Worm (Caenorhabditis elegans) whole organism, young adult: Measurements from ENCODE around the gene rsp-6.

Experiments used
- B0019.2 ChIP-seq: fragments of 200-800 bp; sonication (Bioruptor generic); conservative IDR thresholded peaks from 2 replicates; pipeline ENCODE4 v1.3.6; 2022; ENCODE audit warnings: missing genetic modification reagents, missing genetic modification characterization, missing compliant biosample characterization
- B0035.1 ChIP-seq: sonication (generic microtip); optimal IDR thresholded peaks from 2 replicates; lab custom pipeline; 2016; ENCODE audit warnings: missing genetic modification characterization, mild to moderate bottlenecking, missing compliant biosample characterization, missing genotype, missing genetic modification reagents
- C17E4.6 ChIP-seq: fragments of 200-800 bp; sonication (Bioruptor generic); IDR thresholded peaks from 2 replicates; pipeline ENCODE4 v1.3.6; 2022; ENCODE audit warnings: missing genetic modification reagents, missing genetic modification characterization, missing compliant biosample characterization
- F22D6.2 ChIP-seq: sonication (generic microtip); optimal IDR thresholded peaks from 2 replicates; lab custom pipeline; 2016; ENCODE audit warnings: mild to moderate bottlenecking, missing genetic modification characterization, missing compliant biosample characterization
- F23B12.7 ChIP-seq: sonication (generic microtip); optimal IDR thresholded peaks from 2 replicates; lab custom pipeline; 2017; ENCODE audit warnings: missing genetic modification characterization, mild to moderate bottlenecking, missing compliant biosample characterization, antibody characterized with exemption, moderate library complexity; ENCODE audit not compliant: insufficient read depth
- F39B2.1 ChIP-seq: fragments of 200-800 bp; sonication (Bioruptor generic); IDR thresholded peaks from 2 replicates; pipeline ENCODE4 v1.3.6; 2022; ENCODE audit warnings: missing genetic modification reagents, missing genetic modification characterization, missing compliant biosample characterization
- F57C9.4 ChIP-seq: sonication (generic microtip); optimal IDR thresholded peaks from 2 replicates; lab custom pipeline; 2017; ENCODE audit warnings: mild to moderate bottlenecking, missing genetic modification characterization, missing compliant biosample characterization
- Y95B8A.8 ChIP-seq: fragments of 200-800 bp; sonication (Bioruptor generic); IDR thresholded peaks from 2 replicates; pipeline ENCODE4 v1.3.6; 2022; ENCODE audit warnings: missing genetic modification reagents, missing genetic modification characterization, missing compliant biosample characterization
- akir-1 ChIP-seq: fragments of 200-800 bp; sonication (Bioruptor generic); optimal IDR thresholded peaks from 2 replicates; lab custom pipeline; 2018; ENCODE audit warnings: mild to moderate bottlenecking, missing genetic modification characterization, moderate library complexity, missing compliant biosample characterization
- atf-7 ChIP-seq: sonication (generic microtip); optimal IDR thresholded peaks from 2 replicates; lab custom pipeline; 2017; ENCODE audit warnings: mild to moderate bottlenecking, missing genetic modification characterization, missing compliant biosample characterization
- attf-5 ChIP-seq: fragments of 200-800 bp; sonication (Bioruptor generic); optimal IDR thresholded peaks from 2 replicates; lab custom pipeline; 2018; ENCODE audit warnings: mild to moderate bottlenecking, missing genetic modification characterization, missing compliant biosample characterization
- bed-2 ChIP-seq: fragments of 200-800 bp; sonication (Bioruptor generic); IDR thresholded peaks from 2 replicates; pipeline ENCODE4 v1.3.6; 2022; ENCODE audit warnings: missing genetic modification reagents, missing genetic modification characterization, missing compliant biosample characterization
- ceh-40 ChIP-seq: fragments of 200-800 bp; sonication (Bioruptor generic); IDR thresholded peaks from 2 replicates; pipeline ENCODE4 v1.3.6; 2022; ENCODE audit warnings: missing genetic modification characterization, missing compliant biosample characterization
- ceh-58 ChIP-seq: fragments of 200-800 bp; sonication (Bioruptor generic); IDR thresholded peaks from 2 replicates; pipeline ENCODE4 v1.3.6; 2022; ENCODE audit warnings: missing genetic modification characterization, missing compliant biosample characterization
- die-1 ChIP-seq: sonication (generic microtip); optimal IDR thresholded peaks from 2 replicates; lab custom pipeline; 2016; ENCODE audit warnings: missing genotype, mild to moderate bottlenecking, missing genetic modification characterization, missing compliant biosample characterization
- dpff-1 ChIP-seq: sonication (generic microtip); optimal IDR thresholded peaks from 2 replicates; lab custom pipeline; 2017; ENCODE audit warnings: mild to moderate bottlenecking, missing genetic modification characterization, missing compliant biosample characterization
- egl-44 ChIP-seq: fragments of 200-800 bp; sonication (Bioruptor generic); IDR thresholded peaks from 2 replicates; pipeline ENCODE4 v1.3.6; 2022; ENCODE audit warnings: missing genetic modification reagents, missing genetic modification characterization, missing compliant biosample characterization
- egrh-3 ChIP-seq: fragments of 200-800 bp; sonication (Bioruptor generic); IDR thresholded peaks from 2 replicates; pipeline ENCODE4 v1.3.6; 2022; ENCODE audit warnings: missing genetic modification reagents, missing genetic modification characterization, missing compliant biosample characterization
- ets-4 ChIP-seq: fragments of 200-800 bp; sonication (Bioruptor generic); optimal IDR thresholded peaks from 2 replicates; lab custom pipeline; 2018; ENCODE audit warnings: mild to moderate bottlenecking, missing genetic modification characterization, missing compliant biosample characterization
- hmg-1.2 ChIP-seq: fragments of 200-800 bp; sonication (Bioruptor generic); IDR thresholded peaks from 2 replicates; pipeline ENCODE4 v1.3.6; 2022; ENCODE audit warnings: missing genetic modification reagents, missing genetic modification characterization, missing compliant biosample characterization
- hmg-20 ChIP-seq: fragments of 200-800 bp; sonication (Bioruptor generic); IDR thresholded peaks from 2 replicates; pipeline ENCODE4 v1.3.6; 2022; ENCODE audit warnings: missing genetic modification reagents, missing genetic modification characterization, missing compliant biosample characterization
- lag-1 ChIP-seq: fragments of 200-800 bp; sonication (Bioruptor generic); IDR thresholded peaks from 2 replicates; pipeline ENCODE4 v1.3.6; 2022; ENCODE audit warnings: missing genetic modification reagents, missing genetic modification characterization, missing compliant biosample characterization
- let-607 ChIP-seq, 2 experiments: fragments of 200-800 bp in 1 of 2; sonication (Bioruptor generic) in 1 of 2; sonication (generic microtip) in 1 of 2; optimal IDR thresholded peaks; 2 replicates each; lab custom pipeline; 2016 to 2018; ENCODE audit warnings: mild to moderate bottlenecking in 2 of 2, missing compliant biosample characterization in 2 of 2, missing genetic modification characterization in 2 of 2, moderate library complexity in 2 of 2, missing genotype in 1 of 2
- lin-26 ChIP-seq: fragments of 200-800 bp; sonication (Bioruptor generic); IDR thresholded peaks from 2 replicates; pipeline ENCODE4 v1.3.6; 2022; ENCODE audit warnings: missing genetic modification reagents, missing genetic modification characterization, missing compliant biosample characterization
- lin-35 ChIP-seq, 3 experiments: fragments of 150-350 bp in 2 of 3; sonication (generic microtip) in 1 of 3; optimal IDR thresholded peaks; 2 replicates each; lab custom pipeline; 2014 to 2018; ENCODE audit warnings: missing biosample characterization in 3 of 3, missing genetic modification characterization in 3 of 3, missing genetic modification reagents in 3 of 3
- lin-40 ChIP-seq: sonication (generic microtip); optimal IDR thresholded peaks from 2 replicates; lab custom pipeline; 2016; ENCODE audit warnings: missing genetic modification characterization, mild to moderate bottlenecking, missing compliant biosample characterization, missing genotype, missing genetic modification reagents
- lir-1 ChIP-seq: fragments of 200-800 bp; sonication (Bioruptor generic); conservative IDR thresholded peaks from 2 replicates; pipeline ENCODE4 v1.3.6; 2022; ENCODE audit warnings: missing genetic modification reagents, missing genetic modification characterization, missing compliant biosample characterization
- lsl-1 ChIP-seq: fragments of 200-800 bp; sonication (Bioruptor generic); optimal IDR thresholded peaks from 2 replicates; lab custom pipeline; 2018; ENCODE audit warnings: mild to moderate bottlenecking, missing genetic modification characterization, moderate library complexity, missing compliant biosample characterization
- madf-8 ChIP-seq: fragments of 200-800 bp; sonication (Bioruptor generic); conservative IDR thresholded peaks from 2 replicates; pipeline ENCODE4 v1.3.6; 2022; ENCODE audit warnings: missing genetic modification reagents, missing genetic modification characterization, missing compliant biosample characterization
- mes-4 ChIP-seq: sonication (generic microtip); optimal IDR thresholded peaks from 2 replicates; lab custom pipeline; 2016; ENCODE audit warnings: missing genotype, missing genetic modification characterization, missing compliant biosample characterization
- nhr-27 ChIP-seq: fragments of 200-800 bp; sonication (Bioruptor generic); optimal IDR thresholded peaks from 2 replicates; lab custom pipeline; 2018; ENCODE audit warnings: mild to moderate bottlenecking, missing genetic modification characterization, moderate library complexity, missing compliant biosample characterization
- nhr-80 ChIP-seq: sonication (generic microtip); optimal IDR thresholded peaks from 2 replicates; lab custom pipeline; 2016; ENCODE audit warnings: missing genetic modification characterization, missing compliant biosample characterization
- repo-1 ChIP-seq: sonication (generic microtip); optimal IDR thresholded peaks from 2 replicates; lab custom pipeline; 2017; ENCODE audit warnings: mild to moderate bottlenecking, missing genetic modification characterization, missing compliant biosample characterization
- sdz-38 ChIP-seq: sonication (generic microtip); optimal IDR thresholded peaks from 2 replicates; lab custom pipeline; 2016; ENCODE audit warnings: missing genotype, missing genetic modification characterization, missing compliant biosample characterization
- sptf-2 ChIP-seq: fragments of 200-800 bp; sonication (Bioruptor generic); optimal IDR thresholded peaks from 2 replicates; lab custom pipeline; 2018; ENCODE audit warnings: mild to moderate bottlenecking, missing genetic modification characterization, missing compliant biosample characterization
- tlf-1 ChIP-seq: fragments of 200-800 bp; sonication (Bioruptor generic); optimal IDR thresholded peaks from 2 replicates; lab custom pipeline; 2018; ENCODE audit warnings: mild to moderate bottlenecking, missing genetic modification characterization, missing compliant biosample characterization
- zfh-2 ChIP-seq: fragments of 200-800 bp; sonication (Bioruptor generic); conservative IDR thresholded peaks from 2 replicates; pipeline ENCODE4 v1.3.6; 2022; ENCODE audit warnings: missing genetic modification reagents, missing genetic modification characterization, missing compliant biosample characterization
- ztf-22 ChIP-seq: fragments of 200-800 bp; sonication (Bioruptor generic); optimal IDR thresholded peaks from 2 replicates; lab custom pipeline; 2018; ENCODE audit warnings: mild to moderate bottlenecking, missing genetic modification characterization, moderate library complexity, missing compliant biosample characterization

rsp-6 gene

DNA sequence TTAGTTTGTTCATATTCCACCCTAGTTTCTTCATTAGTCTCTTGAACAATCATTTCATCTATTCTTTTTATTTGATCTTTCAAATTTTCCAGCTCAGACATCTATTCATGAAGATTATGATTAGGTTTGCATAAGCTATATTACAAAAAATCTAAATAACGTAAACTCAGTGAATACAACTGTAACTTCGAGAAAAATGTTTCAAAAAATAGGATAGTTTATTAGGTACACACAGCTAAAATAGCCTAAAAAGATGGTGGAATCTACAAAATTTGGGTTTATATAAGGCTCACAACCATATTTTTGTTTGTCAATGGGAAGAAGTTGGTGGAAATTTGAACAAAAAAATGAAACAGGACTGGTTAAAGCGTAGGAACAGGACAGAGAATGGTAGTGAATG, 21.7 kb upstream of the rsp-6 start, which contains the start of gene zgpa-1:
Gene zgpa-1, minus strand, starts transcription at position 101 of the 400 bp plus-strand sequence.
- no peak for TF ChIP-seq C17E4.6
- TF ChIP-seq nhr-80 (tag; lab: Kevin White, UChicago) = no peak
- TF ChIP-seq madf-8 (GFP tag; lab: Robert Waterston, UW) = no peak
- TF ChIP-seq ets-4 (GFP tag; lab: Kevin White, UChicago) = no peak
- no peak for TF ChIP-seq atf-7
- TF ChIP-seq mes-4 = no peak
- no peak for TF ChIP-seq ceh-40
- no peak for TF ChIP-seq attf-5 (GFP tag; lab: Kevin White, UChicago)
- no peak for TF ChIP-seq lir-1 (GFP tag; lab: Robert Waterston, UW)
- no peak for TF ChIP-seq sdz-38
- no peak for TF ChIP-seq hmg-1.2

DNA sequence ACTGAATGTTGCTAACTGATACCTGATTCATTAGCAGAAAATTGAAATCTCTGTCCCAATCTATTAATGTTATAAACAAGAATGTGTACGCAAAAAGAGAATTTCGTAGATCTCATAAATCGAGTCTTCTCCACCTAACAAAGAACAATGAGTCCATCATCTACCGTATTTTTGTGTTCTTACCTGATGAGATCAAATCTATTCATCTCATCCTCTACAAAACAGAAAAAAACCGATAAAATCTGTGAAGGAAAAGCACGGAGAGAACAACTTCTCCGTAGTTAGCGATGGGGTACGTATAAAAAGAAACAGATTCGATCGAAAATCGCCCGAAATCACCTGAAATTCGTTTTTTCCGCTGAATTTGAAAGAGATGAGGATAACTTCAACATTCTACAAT, 17.6 kb upstream of the rsp-6 start, which contains the start of gene C33H5.1:
Gene C33H5.1, plus strand, starts transcription at position 330 of the 400 bp plus-strand sequence.
- TF ChIP-seq ceh-58 (GFP tag; lab: Robert Waterston, UW) (no peak), atf-7 (no peak), ets-4 (GFP tag; lab: Kevin White, UChicago) (no peak), lsl-1 (GFP tag; lab: Kevin White, UChicago) (no peak), ztf-22 (no peak), dpff-1 (no peak), lin-26 (no peak)

DNA sequence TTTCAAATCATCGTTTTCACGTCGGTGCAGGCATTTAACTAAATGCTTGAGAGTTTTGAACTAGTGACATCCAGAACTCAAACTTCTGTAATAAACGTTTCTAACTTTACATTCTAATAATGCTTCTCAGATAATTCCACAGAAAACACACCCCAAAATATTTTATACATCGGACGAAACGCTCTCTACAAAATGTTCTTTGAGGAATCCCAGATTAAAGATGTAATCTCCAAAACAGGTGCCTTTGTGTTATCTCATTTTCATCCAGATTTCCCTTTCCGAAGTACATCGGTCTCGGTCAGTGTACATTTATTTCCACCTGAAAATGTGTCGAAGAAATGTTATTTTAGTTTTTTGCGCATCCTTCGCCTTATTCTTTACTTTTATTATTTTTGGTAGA, 13.7 kb upstream of the rsp-6 start, which contains the start of gene C33H5.2:
Gene C33H5.2, plus strand, starts transcription at position 301 of the 400 bp plus-strand sequence.
- TF ChIP-seq egl-44 (GFP tag; lab: Robert Waterston, UW) (no peak), egrh-3 (GFP tag; lab: Robert Waterston, UW) (no peak), lin-35 (GFP tag; optimal IDR thresholded peaks at IDR 0.05; lab: Kevin White, UChicago) (no peak), repo-1 (tag; lab: Kevin White, UChicago) (no peak), zfh-2 (GFP tag; lab: Robert Waterston, UW) (no peak), tlf-1 (GFP tag; lab: Kevin White, UChicago) (no peak), let-607 (tag; optimal IDR thresholded peaks at IDR 0.05; lab: Kevin White, UChicago) (no peak), B0019.2 (GFP tag; lab: Robert Waterston, UW) (no peak), mes-4 (no peak), lag-1 (GFP tag; lab: Robert Waterston, UW) (no peak), B0035.1 (tag; lab: Kevin White, UChicago) (no peak), F22D6.2 (no peak), F57C9.4 (no peak), lsl-1 (GFP tag; lab: Kevin White, UChicago) (no peak), die-1 (tag; lab: Kevin White, UChicago) (no peak), F39B2.1 (GFP tag; lab: Robert Waterston, UW) (no peak), akir-1 (no peak), sptf-2 (no peak)

DNA sequence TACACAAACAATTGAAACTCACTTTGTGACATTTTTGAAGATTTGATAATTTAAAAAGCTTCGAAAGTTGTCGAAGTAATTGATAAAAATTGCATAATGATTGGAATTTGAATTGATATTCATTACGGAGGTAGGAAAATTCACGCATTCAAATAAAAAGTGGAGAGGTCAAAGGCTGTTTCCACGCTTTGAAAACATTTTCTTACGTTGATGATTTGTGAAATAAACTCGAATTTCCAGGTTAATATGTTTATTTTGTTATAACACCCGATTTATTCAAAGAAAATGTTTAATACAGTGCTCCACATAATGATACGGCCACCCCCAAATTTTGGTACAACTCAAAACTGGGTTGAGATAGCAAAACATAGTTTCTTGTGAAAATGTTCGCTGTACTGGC, 12.2 kb upstream of the rsp-6 start, which contains the start of gene C33H5.16:
Gene C33H5.16, minus strand, starts transcription at position 101 of the 400 bp plus-strand sequence.
- TF ChIP-seq hmg-20 (GFP tag; lab: Robert Waterston, UW) (no peak), lin-40 (tag; lab: Kevin White, UChicago) (no peak), Y95B8A.8 (no peak), nhr-27 (tag; lab: Kevin White, UChicago) (no peak), F23B12.7 (tag; lab: Kevin White, UChicago) (no peak), ztf-22 (no peak), bed-2 (GFP tag; lab: Robert Waterston, UW) (no peak)
